Fruit fly (Drosophila melanogaster) whole organism, embryonic: ENCODE data around the gene mRpS10.
A peak's percentile ranks its signal among the peaks of the same experiment; 100 is the strongest.

Experiments
- B-H2 ChIP-seq: fragments of 200-800 bp; sonication (Bioruptor generic); optimal IDR thresholded peaks from 2 replicates; lab custom pipeline; 2018; ENCODE audit warnings: missing biosample characterization, mild to moderate bottlenecking, missing genetic modification characterization
- Bgb ChIP-seq: fragments of 200-800 bp; sonication (Bioruptor generic); IDR thresholded peaks from 2 replicates; pipeline ENCODE4 v1.3.6; 2022; ENCODE audit warnings: missing biosample characterization, missing genetic modification characterization; ENCODE audit not compliant: partially characterized antibody
- CG10209 ChIP-seq: fragments of 200-800 bp; sonication (Bioruptor generic); optimal IDR thresholded peaks from 3 replicates; lab custom pipeline; 2017; ENCODE audit warnings: missing biosample characterization, mild to moderate bottlenecking, missing genetic modification characterization, missing genetic modification reagents
- CG12744 ChIP-seq: fragments of 200-800 bp; sonication (Bioruptor generic); optimal IDR thresholded peaks from 2 replicates; lab custom pipeline; 2016; ENCODE audit warnings: missing biosample characterization, missing genetic modification characterization
- CG1529 ChIP-seq: fragments of 200-800 bp; sonication (Bioruptor generic); optimal IDR thresholded peaks from 3 replicates; lab custom pipeline; 2018; ENCODE audit warnings: missing biosample characterization, missing genetic modification characterization
- CG15601 ChIP-seq: fragments of 200-800 bp; sonication (Bioruptor generic); optimal IDR thresholded peaks from 3 replicates; lab custom pipeline; 2019; ENCODE audit warnings: missing biosample characterization, mild to moderate bottlenecking, missing genetic modification characterization, moderate library complexity
- CG15696 ChIP-seq: fragments of 200-800 bp; sonication (Bioruptor generic); optimal IDR thresholded peaks from 2 replicates; lab custom pipeline; 2019; ENCODE audit warnings: missing biosample characterization, mild to moderate bottlenecking, missing genetic modification characterization, moderate library complexity
- CG17802 ChIP-seq: fragments of 200-800 bp; sonication (Bioruptor generic); optimal IDR thresholded peaks from 2 replicates; lab custom pipeline; 2018; ENCODE audit warnings: missing biosample characterization, mild to moderate bottlenecking, missing genetic modification characterization, moderate library complexity
- CG2120 ChIP-seq: fragments of 200-800 bp; sonication (Bioruptor generic); optimal IDR thresholded peaks from 3 replicates; lab custom pipeline; 2016; ENCODE audit warnings: missing biosample characterization, missing genetic modification characterization
- CG2202 ChIP-seq: fragments of 200-800 bp; sonication (Bioruptor generic); optimal IDR thresholded peaks from 2 replicates; lab custom pipeline; 2018; ENCODE audit warnings: missing biosample characterization, mild to moderate bottlenecking, missing genetic modification characterization
- CG32767 ChIP-seq: fragments of 200-800 bp; sonication (Bioruptor generic); IDR thresholded peaks from 2 replicates; pipeline ENCODE4 v1.3.6; 2022; ENCODE audit warnings: missing biosample characterization, missing genetic modification characterization
- CG5953 ChIP-seq: fragments of 200-800 bp; sonication (Bioruptor generic); IDR thresholded peaks from 2 replicates; pipeline ENCODE4 v1.3.6; 2022; ENCODE audit warnings: missing biosample characterization, missing genetic modification characterization
- CG6683 ChIP-seq: fragments of 200-800 bp; sonication (Bioruptor generic); optimal IDR thresholded peaks from 2 replicates; lab custom pipeline; 2017; ENCODE audit warnings: missing biosample characterization, mild to moderate bottlenecking, missing genetic modification characterization, missing genetic modification reagents
- CG8290 ChIP-seq, 3 experiments: fragments of 200-800 bp; sonication (Bioruptor generic); optimal IDR thresholded peaks; 2 replicates each; lab custom pipeline; 2016 to 2019; ENCODE audit warnings: missing biosample characterization in 3 of 3, missing genetic modification characterization in 3 of 3, mild to moderate bottlenecking in 2 of 3, moderate library complexity in 1 of 3
- CG8388 ChIP-seq: fragments of 200-800 bp; sonication (Bioruptor generic); optimal IDR thresholded peaks from 2 replicates; lab custom pipeline; 2019; ENCODE audit warnings: missing biosample characterization, mild to moderate bottlenecking, missing genetic modification characterization, moderate library complexity
- CG8765 ChIP-seq: fragments of 200-800 bp; sonication (Bioruptor generic); IDR thresholded peaks from 2 replicates; pipeline ENCODE4 v1.3.6; 2022; ENCODE audit warnings: missing biosample characterization, missing genetic modification characterization
- CG9215 ChIP-seq: fragments of 200-800 bp; sonication (Bioruptor generic); IDR thresholded peaks from 2 replicates; pipeline ENCODE4 v1.3.6; 2022; ENCODE audit warnings: missing biosample characterization, missing genetic modification characterization
- Dll ChIP-seq: fragments of 200-800 bp; sonication (Bioruptor generic); IDR thresholded peaks from 4 replicates; pipeline ENCODE4 v1.3.6; 2022; ENCODE audit warnings: missing biosample characterization, missing genetic modification characterization; ENCODE audit not compliant: partially characterized antibody
- Doc2 ChIP-seq: fragments of 200-800 bp; sonication (Bioruptor generic); IDR thresholded peaks from 2 replicates; pipeline ENCODE4 v1.3.6; 2022; ENCODE audit warnings: missing biosample characterization, missing genetic modification characterization
- Dp ChIP-seq: fragments of 200-800 bp; sonication (Bioruptor generic); optimal IDR thresholded peaks from 2 replicates; lab custom pipeline; 2018; ENCODE audit warnings: missing biosample characterization, mild to moderate bottlenecking, missing genetic modification characterization, moderate library complexity
- ERR ChIP-seq: fragments of 200-800 bp; sonication (Bioruptor generic); optimal IDR thresholded peaks from 2 replicates; lab custom pipeline; 2016; ENCODE audit warnings: missing biosample characterization, missing genetic modification characterization
- Elba2 ChIP-seq: fragments of 200-800 bp; sonication (Bioruptor generic); optimal IDR thresholded peaks from 3 replicates; lab custom pipeline; 2016; ENCODE audit warnings: missing biosample characterization, missing genetic modification characterization
- Ets97D ChIP-seq: fragments of 200-800 bp; sonication (Bioruptor generic); optimal IDR thresholded peaks from 3 replicates; lab custom pipeline; 2016; ENCODE audit warnings: missing biosample characterization, missing genetic modification characterization
- Lpt ChIP-seq: fragments of >200 bp; optimal IDR thresholded peaks from 2 replicates; lab custom pipeline; 2018; ENCODE audit warnings: missing biosample characterization, missing genetic modification characterization
- Oli ChIP-seq: fragments of 200-800 bp; sonication (Bioruptor generic); optimal IDR thresholded peaks from 2 replicates; lab custom pipeline; 2018; ENCODE audit warnings: missing biosample characterization, mild to moderate bottlenecking, missing genetic modification characterization, moderate library complexity
- Poxn ChIP-seq: fragments of 200-800 bp; sonication (Bioruptor generic); IDR thresholded peaks from 2 replicates; pipeline ENCODE4 v1.3.6; 2022; ENCODE audit warnings: missing biosample characterization, missing genetic modification characterization
- Side ChIP-seq: fragments of 200-800 bp; sonication (Bioruptor generic); optimal IDR thresholded peaks from 2 replicates; lab custom pipeline; 2016; ENCODE audit warnings: missing biosample characterization, missing genetic modification characterization
- Sox102F ChIP-seq: fragments of 200-800 bp; sonication (Bioruptor generic); optimal IDR thresholded peaks from 2 replicates; lab custom pipeline; 2018; ENCODE audit warnings: missing biosample characterization, mild to moderate bottlenecking, missing genetic modification characterization, moderate library complexity
- abd-A ChIP-seq: fragments of 200-800 bp; sonication (Bioruptor generic); optimal IDR thresholded peaks from 3 replicates; lab custom pipeline; 2019; ENCODE audit warnings: missing biosample characterization, mild to moderate bottlenecking, missing genetic modification characterization, moderate library complexity
- ap ChIP-seq: fragments of 200-800 bp; sonication (Bioruptor generic); IDR thresholded peaks from 2 replicates; pipeline ENCODE4 v1.3.6; 2022; ENCODE audit warnings: missing biosample characterization, missing genetic modification characterization
- ara ChIP-seq: fragments of 200-800 bp; sonication (Bioruptor generic); IDR thresholded peaks from 2 replicates; pipeline ENCODE4 v1.3.6; 2022; ENCODE audit warnings: missing biosample characterization, missing genetic modification characterization
- ato ChIP-seq: fragments of 200-800 bp; sonication (Bioruptor generic); IDR thresholded peaks from 2 replicates; pipeline ENCODE4 v1.3.6; 2022; ENCODE audit warnings: missing biosample characterization, missing genetic modification characterization; ENCODE audit not compliant: partially characterized antibody
- chif ChIP-seq, 2 experiments: fragments of 200-800 bp; sonication (Bioruptor generic); optimal IDR thresholded peaks; 3 replicates each; lab custom pipeline; 2016; ENCODE audit warnings: missing biosample characterization in 2 of 2, missing genetic modification characterization in 2 of 2
- chm ChIP-seq: fragments of 200-800 bp; sonication (Bioruptor generic); IDR thresholded peaks from 2 replicates; pipeline ENCODE4 v1.3.6; 2022; ENCODE audit warnings: missing biosample characterization, missing genetic modification characterization
- da ChIP-seq: fragments of 200-800 bp; sonication (Bioruptor generic); optimal IDR thresholded peaks from 2 replicates; lab custom pipeline; 2016; ENCODE audit warnings: missing biosample characterization, missing genetic modification characterization
- esg ChIP-seq: fragments of 200-800 bp; sonication (Bioruptor generic); conservative IDR thresholded peaks from 2 replicates; pipeline ENCODE4 v1.3.6; 2022; ENCODE audit warnings: missing biosample characterization, missing genetic modification characterization
- fru ChIP-seq: fragments of >200 bp; optimal IDR thresholded peaks from 2 replicates; lab custom pipeline; 2017
- gsb-n ChIP-seq: fragments of 200-800 bp; sonication (Bioruptor generic); optimal IDR thresholded peaks from 3 replicates; lab custom pipeline; 2018; ENCODE audit warnings: missing biosample characterization, mild to moderate bottlenecking, missing genetic modification characterization
- her ChIP-seq: fragments of 200-800 bp; sonication (Bioruptor generic); optimal IDR thresholded peaks from 2 replicates; lab custom pipeline; 2016; ENCODE audit warnings: missing biosample characterization, missing genetic modification characterization
- insv ChIP-seq, 2 experiments: fragments of 200-800 bp; sonication (Bioruptor generic); optimal IDR thresholded peaks; 3 replicates each; lab custom pipeline; 2016 to 2018; ENCODE audit warnings: missing biosample characterization in 2 of 2, missing genetic modification characterization in 2 of 2
- lov ChIP-seq, 2 experiments: fragments of 200-800 bp in 1 of 2; fragments of >200 bp in 1 of 2; sonication (Bioruptor generic) in 1 of 2; IDR thresholded peaks in 1 of 2; optimal IDR thresholded peaks in 1 of 2; 2 replicates in 1 of 2; 3 replicates in 1 of 2; pipeline versions ENCODE4 v1.3.6 to Lab custom; 2017 to 2022; ENCODE audit warnings: missing biosample characterization in 1 of 2, missing genetic modification characterization in 1 of 2
- maf-S ChIP-seq: fragments of 200-800 bp; sonication (Bioruptor generic); optimal IDR thresholded peaks from 2 replicates; lab custom pipeline; 2016; ENCODE audit warnings: missing biosample characterization, missing genetic modification characterization
- mam ChIP-seq: fragments of 200-800 bp; sonication (Bioruptor generic); optimal IDR thresholded peaks from 3 replicates; lab custom pipeline; 2016; ENCODE audit warnings: missing biosample characterization, missing genetic modification characterization
- sc ChIP-seq, 3 experiments: fragments of >200 bp in 2 of 3; fragments of 200-800 bp in 1 of 3; sonication (Bioruptor generic) in 1 of 3; optimal IDR thresholded peaks; 2 replicates in 2 of 3; 3 replicates in 1 of 3; lab custom pipeline; 2017; ENCODE audit warnings: mild to moderate bottlenecking in 1 of 3, missing biosample characterization in 1 of 3, missing genetic modification characterization in 1 of 3, missing genetic modification reagents in 1 of 3
- sd ChIP-seq: fragments of 200-800 bp; sonication (Bioruptor generic); optimal IDR thresholded peaks from 3 replicates; lab custom pipeline; 2018; ENCODE audit warnings: missing biosample characterization, mild to moderate bottlenecking, missing genetic modification characterization, moderate library complexity
- sna ChIP-seq: fragments of 200-800 bp; sonication (Bioruptor generic); IDR thresholded peaks from 2 replicates; pipeline ENCODE4 v1.3.6; 2022; ENCODE audit warnings: missing biosample characterization, missing genetic modification characterization; ENCODE audit not compliant: partially characterized antibody
- tgo ChIP-seq: fragments of 200-800 bp; sonication (Bioruptor generic); IDR thresholded peaks from 3 replicates; pipeline ENCODE4 v1.3.6; 2022; ENCODE audit warnings: missing biosample characterization, missing genetic modification characterization
- tin ChIP-seq: fragments of 200-800 bp; sonication (Bioruptor generic); optimal IDR thresholded peaks from 3 replicates; lab custom pipeline; 2016; ENCODE audit warnings: missing biosample characterization, missing genetic modification characterization
- z ChIP-seq: fragments of 200-800 bp; sonication (Bioruptor generic); IDR thresholded peaks from 3 replicates; pipeline ENCODE4 v1.3.6; 2022; ENCODE audit warnings: missing biosample characterization, missing genetic modification characterization

mRpS10 gene

DNA sequence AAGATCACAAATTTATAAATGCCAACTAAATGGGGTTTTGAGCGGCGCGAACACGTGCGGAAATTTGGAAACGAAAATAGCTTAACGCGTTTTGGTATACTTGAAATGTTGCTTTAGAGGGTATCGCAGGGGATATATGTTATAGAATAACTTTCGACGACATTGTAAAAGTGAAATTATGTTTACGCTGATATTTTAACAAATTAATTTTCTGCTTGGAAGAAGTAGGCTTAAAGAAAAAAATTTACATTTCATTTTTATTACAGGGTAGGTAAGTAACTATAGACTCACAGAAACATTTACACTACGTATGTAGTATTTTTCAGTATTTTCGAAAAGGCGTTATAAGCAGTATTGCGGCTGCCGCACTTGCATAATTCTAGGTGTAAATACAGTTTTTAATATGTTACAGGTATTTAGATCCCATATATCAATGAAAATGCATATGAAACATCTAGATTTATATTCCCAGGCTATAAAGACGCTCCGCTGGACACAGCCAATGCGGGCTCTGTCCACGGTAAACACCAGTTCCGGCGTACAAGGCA is at the start of gene mRpS10, which contains the start of gene Art3 (continued):
- TF ChIP-seq CG8290 (GFP tag; optimal IDR thresholded peaks at IDR 0.05; lab: Kevin White, UChicago) (peak; percentile 100), CG8290 (tag; optimal IDR thresholded peaks at IDR 0.05; lab: Kevin White, UChicago) (peak; percentile 99 to 100), mam (GFP tag; lab: Kevin White, UChicago) (peak; percentile 100), CG17802 (tag; lab: Kevin White, UChicago) (peak; percentile 96), ERR (GFP tag; lab: Kevin White, UChicago) (peak; percentile 98), Ets97D (GFP tag; lab: Kevin White, UChicago) (peak; percentile 96), Sox102F (GFP tag; lab: Kevin White, UChicago) (peak; percentile 100), esg (GFP tag; lab: Robert Waterston, UW) (peak; percentile 100), Lpt (GFP tag; lab: Kevin White, UChicago) (no peak), da (GFP tag; lab: Kevin White, UChicago) (peak; percentile 100), CG9215 (peak; percentile 99), CG10209 (peak; percentile 100), ara (GFP tag; lab: Robert Waterston, UW) (peak; percentile 100), Doc2 (GFP tag; lab: Robert Waterston, UW) (peak; percentile 99), fru (no peak), her (GFP tag; lab: Kevin White, UChicago) (peak; percentile 98), gsb-n (tag; lab: Kevin White, UChicago) (peak; percentile 100), sc (optimal IDR thresholded peaks at IDR 0.05; lab: Kevin White, UChicago) (no peak), sc (GFP tag; optimal IDR thresholded peaks at IDR 0.05; lab: Kevin White, UChicago) (peak; percentile 100), Poxn (GFP tag; lab: Robert Waterston, UW) (peak; percentile 100), CG8388 (GFP tag; lab: Kevin White, UChicago) (peak; percentile 100), B-H2 (GFP tag; lab: Kevin White, UChicago) (peak; percentile 100), abd-A (tag; lab: Kevin White, UChicago) (no peak), ap (GFP tag; lab: Robert Waterston, UW) (peak; percentile 100), chif (GFP tag; optimal IDR thresholded peaks at IDR 0.05; lab: Kevin White, UChicago) (peak; percentile 100), Dll (GFP tag; lab: Robert Waterston, UW) (no peak), CG6683 (peak; percentile 99), Dp (peak; percentile 68), Side (GFP tag; lab: Kevin White, UChicago) (peak; percentile 100), Elba2 (GFP tag; lab: Kevin White, UChicago) (peak; percentile 100), maf-S (peak; percentile 100), CG5953 (peak; percentile 100), tgo (GFP tag; lab: Robert Waterston, UW) (peak; percentile 100), Bgb (GFP tag; lab: Robert Waterston, UW) (no peak), sd (tag; lab: Kevin White, UChicago) (peak; percentile 99), CG32767 (GFP tag; lab: Robert Waterston, UW) (peak; percentile 100), CG12744 (GFP tag; lab: Kevin White, UChicago) (peak; percentile 100), tin (GFP tag; lab: Kevin White, UChicago) (peak; percentile 100), lov (optimal IDR thresholded peaks at IDR 0.05; lab: Kevin White, UChicago) (no peak), lov (GFP tag; IDR thresholded peaks at IDR 0.05; lab: Robert Waterston, UW) (peak; percentile 100), CG15696 (peak; percentile 100), insv (GFP tag; optimal IDR thresholded peaks at IDR 0.05; lab: Kevin White, UChicago) (peak; percentile 69 to 88), chm (peak; percentile 100), z (peak; percentile 88), sna (GFP tag; lab: Robert Waterston, UW) (peak; percentile 37; the same call in 1 of the 2 replicates), Oli (tag; lab: Kevin White, UChicago) (peak; percentile 100), CG8765 (GFP tag; lab: Robert Waterston, UW) (peak; percentile 100), ato (GFP tag; lab: Robert Waterston, UW) (no peak), CG15601 (tag; lab: Kevin White, UChicago) (peak; percentile 99), CG2202 (tag; lab: Kevin White, UChicago) (peak; percentile 100), CG1529 (GFP tag; lab: Kevin White, UChicago) (peak; percentile 100), CG2120 (GFP tag; lab: Kevin White, UChicago) (peak; percentile 100)
